Worm (Caenorhabditis elegans): ENCODE measurements around the gene acc-3.

- no peak for TF ChIP-seq ama-1 (optimal IDR thresholded peaks at IDR 0.05)
- no peak for TF ChIP-seq tbx-37 (GFP tag; conservative IDR thresholded peaks at IDR 0.05)
- no peak for TF ChIP-seq pes-1 (GFP tag; IDR thresholded peaks at IDR 0.05)
- TF ChIP-seq ets-7 (tag; optimal IDR thresholded peaks at IDR 0.05) = no peak
- no peak for TF ChIP-seq F13C5.2 (tag; optimal IDR thresholded peaks at IDR 0.05)
- no peak for TF ChIP-seq B0310.2 (tag; optimal IDR thresholded peaks at IDR 0.05)
- no peak for TF ChIP-seq ceh-36 (tag; optimal IDR thresholded peaks at IDR 0.05)
- no peak for TF ChIP-seq hmbx-1 (tag; optimal IDR thresholded peaks at IDR 0.05)
Measured at ce11 chrX:4682616-4683015, 44.7 kb downstream of the acc-3 start, which contains the start of gene K02G10.15.

Measured in whole organism, early embryonic.